Worm (Caenorhabditis elegans) whole organism, young adult: ENCODE data around the gene uaf-1.

Source experiments
- ceh-40 ChIP-seq: fragments of 200-800 bp; sonication (Bioruptor generic); IDR thresholded peaks from 2 replicates; pipeline ENCODE4 v1.3.6; 2022; ENCODE audit warnings: missing genetic modification characterization, missing compliant biosample characterization
- egl-18 ChIP-seq: fragments of 200-800 bp; sonication (Bioruptor generic); IDR thresholded peaks from 2 replicates; pipeline ENCODE4 v1.3.6; 2022; ENCODE audit warnings: missing genetic modification reagents, missing genetic modification characterization, missing compliant biosample characterization
- him-1 ChIP-seq: sonication (generic microtip); optimal IDR thresholded peaks from 2 replicates; lab custom pipeline; 2016; ENCODE audit warnings: missing genotype, missing genetic modification reagents, missing genetic modification characterization, missing compliant biosample characterization
- lsl-1 ChIP-seq: fragments of 200-800 bp; sonication (Bioruptor generic); optimal IDR thresholded peaks from 2 replicates; lab custom pipeline; 2018; ENCODE audit warnings: mild to moderate bottlenecking, missing genetic modification characterization, moderate library complexity, missing compliant biosample characterization
- mes-4 ChIP-seq: sonication (generic microtip); optimal IDR thresholded peaks from 2 replicates; lab custom pipeline; 2016; ENCODE audit warnings: missing genotype, missing genetic modification characterization, missing compliant biosample characterization
- sea-2 ChIP-seq: fragments of 200-800 bp; sonication (Bioruptor generic); IDR thresholded peaks from 2 replicates; pipeline ENCODE4 v1.3.6; 2022; ENCODE audit warnings: missing genetic modification characterization, missing compliant biosample characterization
- snpc-4 ChIP-seq, 5 experiments: fragments of 150-350 bp in 1 of 5; sonication (generic microtip) in 4 of 5; optimal IDR thresholded peaks; 2 replicates each; lab custom pipeline; 2014 to 2018; ENCODE audit warnings: missing genetic modification characterization in 5 of 5, missing biosample characterization in 3 of 5, antibody characterized with exemption in 2 of 5, mild to moderate bottlenecking in 2 of 5, missing compliant biosample characterization in 2 of 5, missing genotype in 2 of 5, moderate library complexity in 2 of 5, missing genetic modification reagents in 1 of 5
- unc-130 ChIP-seq: sonication (generic microtip); optimal IDR thresholded peaks from 2 replicates; lab custom pipeline; 2016; ENCODE audit warnings: missing genetic modification reagents, missing genetic modification characterization, missing compliant biosample characterization

DNA sequence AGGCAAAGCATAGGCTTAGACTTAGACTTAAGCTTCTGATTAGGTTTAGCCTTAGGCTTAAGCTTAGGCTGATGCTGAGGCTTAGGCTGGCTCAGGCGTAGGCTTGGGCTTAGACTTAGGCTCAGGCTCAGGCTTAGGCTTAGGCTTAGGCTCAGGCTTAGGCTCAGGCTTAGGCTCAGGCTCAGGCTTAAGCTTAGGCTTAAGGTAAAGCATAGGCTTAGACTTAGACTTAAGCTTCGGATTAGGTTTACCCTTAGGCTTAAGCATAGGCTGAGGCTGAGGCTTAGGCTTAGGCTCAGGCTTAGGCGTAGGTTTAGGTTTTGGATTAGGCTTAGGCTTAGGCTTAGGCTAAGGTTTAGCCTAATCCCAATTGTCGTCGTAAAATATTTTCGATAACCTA is 23.2 kb upstream of the uaf-1 start:
- TF ChIP-seq snpc-4 (GFP tag; optimal IDR thresholded peaks at IDR 0.05; lab: Kevin White, UChicago) (no peak), snpc-4 (tag; optimal IDR thresholded peaks at IDR 0.05; lab: Kevin White, UChicago) (no peak), egl-18 (no peak), unc-130 (GFP tag; lab: Kevin White, UChicago) (no peak), lsl-1 (GFP tag; lab: Kevin White, UChicago) (no peak), ceh-40 (GFP tag; lab: Robert Waterston, UW) (no peak), sea-2 (no peak), him-1 (tag; lab: Kevin White, UChicago) (no peak), mes-4 (tag; lab: Kevin White, UChicago) (no peak)
